Fruit fly (Drosophila melanogaster): ENCODE measurements around the gene sturkopf.
A peak's percentile ranks its signal among the peaks of the same experiment; 100 is the strongest.

Gene sturkopf

dm6 chr3L:1302234-1302949, 10.8 kb downstream of the sturkopf start, which contains the start of the genes Rac1 and Acat2 (continued):
- TF ChIP-seq bcd (GFP tag; optimal IDR thresholded peaks at IDR 0.05): no peak
- no peak for TF ChIP-seq Nf-YB (GFP tag; optimal IDR thresholded peaks at IDR 0.05)
- no peak for TF ChIP-seq ara (GFP tag; IDR thresholded peaks at IDR 0.05)
- no peak for TF ChIP-seq CG11247 (GFP tag; IDR thresholded peaks at IDR 0.05)
- TF ChIP-seq CG7786 (GFP tag; optimal IDR thresholded peaks at IDR 0.05): no peak
- no peak for TF ChIP-seq CG12219 (GFP tag; optimal IDR thresholded peaks at IDR 0.05)
- TF ChIP-seq ems (GFP tag; optimal IDR thresholded peaks at IDR 0.05): no peak
- no peak for TF ChIP-seq Ptx1 (GFP tag; IDR thresholded peaks at IDR 0.05)
- no peak for TF ChIP-seq CG6765 (GFP tag; optimal IDR thresholded peaks at IDR 0.05)
- no peak for TF ChIP-seq GATAe (GFP tag; conservative IDR thresholded peaks at IDR 0.05)
- no peak for TF ChIP-seq chn (GFP tag; optimal IDR thresholded peaks at IDR 0.05)
- TF ChIP-seq CG32772 (GFP tag; IDR thresholded peaks at IDR 0.05): no peak
- no peak for TF ChIP-seq ken (GFP tag; IDR thresholded peaks at IDR 0.05)
- no peak for TF ChIP-seq CG3995 (GFP tag; optimal IDR thresholded peaks at IDR 0.05)
- TF ChIP-seq Chrac-16 (GFP tag; optimal IDR thresholded peaks at IDR 0.05): no peak
- TF ChIP-seq Atf-2 (GFP tag; optimal IDR thresholded peaks at IDR 0.05): no peak
- peak; percentile 56 for TF ChIP-seq stwl (tag; optimal IDR thresholded peaks at IDR 0.05)
- TF ChIP-seq oc (tag; optimal IDR thresholded peaks at IDR 0.05): no peak
- peak; percentile 94 for TF ChIP-seq CG7357 (GFP tag; IDR thresholded peaks at IDR 0.05)
- no peak for TF ChIP-seq exex (tag; optimal IDR thresholded peaks at IDR 0.05)
- TF ChIP-seq Dbx (GFP tag; IDR thresholded peaks at IDR 0.05): no peak
- TF ChIP-seq tx (GFP tag; optimal IDR thresholded peaks at IDR 0.05): no peak
- TF ChIP-seq ranshi (GFP tag; IDR thresholded peaks at IDR 0.05): no peak
- no peak for TF ChIP-seq CG7556 (GFP tag; optimal IDR thresholded peaks at IDR 0.05)
- TF ChIP-seq Asciz (GFP tag; optimal IDR thresholded peaks at IDR 0.05): no peak
- no peak for TF ChIP-seq Hsf (GFP tag; optimal IDR thresholded peaks at IDR 0.05)
- no peak for TF ChIP-seq HLH4C (GFP tag; IDR thresholded peaks at IDR 0.05; ENCODE audit: partially characterized antibody)
- no peak for TF ChIP-seq CG11696 (GFP tag; IDR thresholded peaks at IDR 0.05)
- no peak for TF ChIP-seq tna (GFP tag; IDR thresholded peaks at IDR 0.05; ENCODE audit: partially characterized antibody)
- no peak for TF ChIP-seq sisA (GFP tag; IDR thresholded peaks at IDR 0.05)
- TF ChIP-seq al (GFP tag; IDR thresholded peaks at IDR 0.05): no peak
- TF ChIP-seq Atf3 (GFP tag; optimal IDR thresholded peaks at IDR 0.05): no peak
- TF ChIP-seq CG5180 (GFP tag; optimal IDR thresholded peaks at IDR 0.05): no peak
- TF ChIP-seq CG1529 (GFP tag; optimal IDR thresholded peaks at IDR 0.05): no peak
- TF ChIP-seq CG10654 (GFP tag; optimal IDR thresholded peaks at IDR 0.05): no peak
- TF ChIP-seq Spps (tag; optimal IDR thresholded peaks at IDR 0.05): no peak
- TF ChIP-seq Dek (tag; optimal IDR thresholded peaks at IDR 0.05): no peak
- TF ChIP-seq sc (optimal IDR thresholded peaks at IDR 0.05): no peak
- TF ChIP-seq sc (GFP tag; optimal IDR thresholded peaks at IDR 0.05): no peak
- TF ChIP-seq pfk (GFP tag; optimal IDR thresholded peaks at IDR 0.05): no peak
- no peak for TF ChIP-seq vnd (GFP tag; IDR thresholded peaks at IDR 0.05; ENCODE audit: partially characterized antibody)
- no peak for TF ChIP-seq pros (GFP tag; optimal IDR thresholded peaks at IDR 0.05)
- no peak for TF ChIP-seq sqz (GFP tag; optimal IDR thresholded peaks at IDR 0.05)
- no peak for TF ChIP-seq Hr3 (GFP tag; optimal IDR thresholded peaks at IDR 0.05)
- no peak for TF ChIP-seq D (optimal IDR thresholded peaks at IDR 0.05)
- TF ChIP-seq D (GFP tag; optimal IDR thresholded peaks at IDR 0.05): no peak
- no peak for TF ChIP-seq CG18599 (GFP tag; optimal IDR thresholded peaks at IDR 0.05)
- TF ChIP-seq zfh2 (GFP tag; optimal IDR thresholded peaks at IDR 0.05): no peak
- TF ChIP-seq B-H2 (GFP tag; optimal IDR thresholded peaks at IDR 0.05): no peak
- no peak for TF ChIP-seq CG18476 (GFP tag; optimal IDR thresholded peaks at IDR 0.05)
- no peak for TF ChIP-seq CG10147 (GFP tag; optimal IDR thresholded peaks at IDR 0.05)

Measured in whole organism, embryonic.